Worm (Caenorhabditis elegans) whole organism, L4 larva: Measurements from ENCODE around the gene natb-1.

Experiments
- F26F4.8 ChIP-seq: fragments of 200-800 bp; sonication (Bioruptor generic); conservative IDR thresholded peaks from 2 replicates; pipeline ENCODE4 v1.3.6; 2022; ENCODE audit warnings: missing genetic modification characterization, missing compliant biosample characterization
- R02D3.7 ChIP-seq: fragments of 150-350 bp; sonication (generic microtip); optimal IDR thresholded peaks from 3 replicates; lab custom pipeline; 2014; ENCODE audit warnings: missing biosample characterization, missing genetic modification characterization
- Y48G9A.11 ChIP-seq: fragments of 200-800 bp; sonication (Bioruptor generic); IDR thresholded peaks from 2 replicates; pipeline ENCODE4 v1.3.6; 2022; ENCODE audit warnings: missing genetic modification reagents, missing genetic modification characterization, missing compliant biosample characterization
- ZK337.2 ChIP-seq: fragments of 200-800 bp; sonication (Bioruptor generic); IDR thresholded peaks from 2 replicates; pipeline ENCODE4 v1.3.6; 2022; ENCODE audit warnings: missing genetic modification reagents, missing genetic modification characterization, missing compliant biosample characterization
- ZK546.5 ChIP-seq, 2 experiments: sonication (generic microtip); optimal IDR thresholded peaks; 2 replicates each; lab custom pipeline; 2017; ENCODE audit warnings: missing biosample characterization in 2 of 2, missing genetic modification characterization in 2 of 2
- aha-1 ChIP-seq: fragments of 150-350 bp; peaks from one replicate; lab custom pipeline; 2014; ENCODE audit warnings: missing biosample characterization, missing genetic modification characterization
- attf-4 ChIP-seq: sonication (generic microtip); optimal IDR thresholded peaks from 3 replicates; lab custom pipeline; 2017; ENCODE audit warnings: missing biosample characterization, missing genetic modification characterization
- ceh-20 ChIP-seq: fragments of 200-800 bp; sonication (Bioruptor generic); IDR thresholded peaks from 2 replicates; pipeline ENCODE4 v1.3.6; 2022; ENCODE audit warnings: missing genetic modification reagents, missing genetic modification characterization, missing compliant biosample characterization
- ctbp-1 ChIP-seq: fragments of 200-800 bp; sonication (Bioruptor generic); IDR thresholded peaks from 2 replicates; pipeline ENCODE4 v1.3.6; 2022; ENCODE audit warnings: missing genetic modification reagents, missing genetic modification characterization, missing compliant biosample characterization
- daf-19 ChIP-seq: fragments of 200-800 bp; sonication (Bioruptor generic); conservative IDR thresholded peaks from 2 replicates; pipeline ENCODE4 v1.3.6; 2022; ENCODE audit warnings: missing genetic modification characterization, missing compliant biosample characterization
- dmd-6 ChIP-seq: fragments of 200-800 bp; sonication (Bioruptor generic); IDR thresholded peaks from 2 replicates; pipeline ENCODE4 v1.3.6; 2022; ENCODE audit warnings: missing genetic modification reagents, missing genetic modification characterization, missing compliant biosample characterization
- dpl-1 ChIP-seq: fragments of 150-350 bp; optimal IDR thresholded peaks from 2 replicates; lab custom pipeline; 2014; ENCODE audit warnings: missing biosample characterization, missing genetic modification reagents, missing genetic modification characterization
- egl-43 ChIP-seq: fragments of 200-800 bp; sonication (Bioruptor generic); IDR thresholded peaks from 2 replicates; pipeline ENCODE4 v1.3.6; 2022; ENCODE audit warnings: missing genetic modification reagents, missing genetic modification characterization, missing compliant biosample characterization
- hif-1 ChIP-seq, 2 experiments: sonication (generic microtip); optimal IDR thresholded peaks; 2 replicates each; lab custom pipeline; 2016 to 2017; ENCODE audit warnings: missing compliant biosample characterization in 2 of 2, missing genetic modification characterization in 2 of 2, missing genetic modification reagents in 2 of 2, missing genotype in 2 of 2, mild to moderate bottlenecking in 1 of 2
- hlh-30 ChIP-seq: sonication (generic microtip); optimal IDR thresholded peaks from 2 replicates; lab custom pipeline; 2017; ENCODE audit warnings: antibody characterized with exemption, mild to moderate bottlenecking, missing genetic modification characterization, missing compliant biosample characterization; ENCODE audit not compliant: insufficient read depth
- lin-15B ChIP-seq: fragments of 150-350 bp; sonication (generic microtip); optimal IDR thresholded peaks from 3 replicates; lab custom pipeline; 2014; ENCODE audit warnings: missing biosample characterization, missing genetic modification characterization
- lin-29 ChIP-seq: fragments of 200-800 bp; sonication (Bioruptor generic); IDR thresholded peaks from 2 replicates; pipeline ENCODE4 v1.3.6; 2022; ENCODE audit warnings: missing genetic modification reagents, missing genetic modification characterization, missing compliant biosample characterization
- lin-38 ChIP-seq: fragments of 200-800 bp; sonication (Bioruptor generic); IDR thresholded peaks from 2 replicates; pipeline ENCODE4 v1.3.6; 2022; ENCODE audit warnings: missing genetic modification reagents, missing genetic modification characterization, missing compliant biosample characterization
- lir-3 ChIP-seq: sonication (generic microtip); optimal IDR thresholded peaks from 2 replicates; lab custom pipeline; 2016; ENCODE audit warnings: mild to moderate bottlenecking, missing genetic modification characterization, missing compliant biosample characterization
- lsy-2 ChIP-seq, 2 experiments: fragments of 150-350 bp in 1 of 2; sonication (generic microtip) in 1 of 2; optimal IDR thresholded peaks; 2 replicates each; lab custom pipeline; 2014 to 2017; ENCODE audit warnings: missing biosample characterization in 2 of 2, missing genetic modification characterization in 2 of 2
- madf-5 ChIP-seq, 2 experiments: fragments of 200-800 bp; sonication (Bioruptor generic); IDR thresholded peaks; 2 replicates each; pipeline ENCODE4 v1.3.6; 2022; ENCODE audit warnings: missing compliant biosample characterization in 2 of 2, missing genetic modification characterization in 2 of 2
- mes-2 ChIP-seq: sonication (generic microtip); optimal IDR thresholded peaks from 2 replicates; lab custom pipeline; 2016; ENCODE audit warnings: missing genotype, mild to moderate bottlenecking, missing genetic modification characterization, missing compliant biosample characterization; ENCODE audit not compliant: poor library complexity, severe bottlenecking
- mxl-2 ChIP-seq: fragments of 200-800 bp; sonication (Bioruptor generic); conservative IDR thresholded peaks from 2 replicates; pipeline ENCODE4 v1.3.6; 2022; ENCODE audit warnings: missing genetic modification reagents, missing genetic modification characterization, missing compliant biosample characterization
- nhr-102 ChIP-seq: sonication (generic microtip); optimal IDR thresholded peaks from 2 replicates; lab custom pipeline; 2016; ENCODE audit warnings: mild to moderate bottlenecking, missing genetic modification characterization, moderate library complexity, missing compliant biosample characterization
- nhr-25 ChIP-seq: sonication (generic microtip); optimal IDR thresholded peaks from 2 replicates; lab custom pipeline; 2017; ENCODE audit warnings: missing genetic modification characterization, mild to moderate bottlenecking, missing compliant biosample characterization, antibody characterized with exemption, moderate library complexity, borderline replicate concordance; ENCODE audit not compliant: insufficient read depth
- nhr-28 ChIP-seq: fragments of 150-350 bp; optimal IDR thresholded peaks from 2 replicates; lab custom pipeline; 2014; ENCODE audit warnings: missing biosample characterization, missing genetic modification characterization
- nhr-41 ChIP-seq: fragments of 200-800 bp; sonication (Bioruptor generic); IDR thresholded peaks from 2 replicates; pipeline ENCODE4 v1.3.6; 2022; ENCODE audit warnings: missing genetic modification reagents, missing genetic modification characterization, missing compliant biosample characterization
- nhr-6 ChIP-seq: fragments of 150-350 bp; optimal IDR thresholded peaks from 2 replicates; lab custom pipeline; 2014; ENCODE audit warnings: missing biosample characterization, missing genetic modification characterization
- nhr-76 ChIP-seq: fragments of 150-350 bp; optimal IDR thresholded peaks from 2 replicates; lab custom pipeline; 2014; ENCODE audit warnings: missing biosample characterization, missing genetic modification characterization
- pqm-1 ChIP-seq: sonication (generic microtip); optimal IDR thresholded peaks from 2 replicates; lab custom pipeline; 2017; ENCODE audit warnings: missing biosample characterization, missing genetic modification characterization
- saeg-2 ChIP-seq: fragments of 200-800 bp; sonication (Bioruptor generic); IDR thresholded peaks from 2 replicates; pipeline ENCODE4 v1.3.6; 2022; ENCODE audit warnings: missing genetic modification reagents, missing genetic modification characterization, missing compliant biosample characterization
- sdz-12 ChIP-seq: fragments of 200-800 bp; sonication (Bioruptor generic); optimal IDR thresholded peaks from 2 replicates; lab custom pipeline; 2018; ENCODE audit warnings: mild to moderate bottlenecking, missing genetic modification characterization, missing compliant biosample characterization
- set-16 ChIP-seq: fragments of 200-800 bp; sonication (Bioruptor generic); IDR thresholded peaks from 2 replicates; pipeline ENCODE4 v1.3.6; 2022; ENCODE audit warnings: missing genetic modification reagents, missing genetic modification characterization, missing compliant biosample characterization
- unc-130 ChIP-seq: sonication (generic microtip); optimal IDR thresholded peaks from 2 replicates; lab custom pipeline; 2016; ENCODE audit warnings: missing genetic modification reagents, missing genetic modification characterization, missing compliant biosample characterization
- unc-62 ChIP-seq, 3 experiments: fragments of 150-350 bp in 1 of 3; sonication (generic microtip); optimal IDR thresholded peaks in 2 of 3; peaks in 1 of 3; 1 replicate in 1 of 3; 2 replicates in 2 of 3; lab custom pipeline; 2014 to 2017; ENCODE audit warnings: missing biosample characterization in 3 of 3, missing genetic modification characterization in 3 of 3, missing genetic modification reagents in 3 of 3, missing genotype in 1 of 3
- vab-7 ChIP-seq: fragments of 200-800 bp; sonication (Bioruptor generic); IDR thresholded peaks from 2 replicates; pipeline ENCODE4 v1.3.6; 2022; ENCODE audit warnings: missing genetic modification reagents, missing genetic modification characterization, missing compliant biosample characterization
- zag-1 ChIP-seq: fragments of 150-350 bp; optimal IDR thresholded peaks from 2 replicates; lab custom pipeline; 2014; ENCODE audit warnings: missing biosample characterization, missing genetic modification characterization
- zfp-3 ChIP-seq: fragments of 200-800 bp; sonication (Bioruptor generic); conservative IDR thresholded peaks from 2 replicates; pipeline ENCODE4 v1.3.6; 2022; ENCODE audit warnings: missing genetic modification reagents, missing genetic modification characterization, missing compliant biosample characterization
- ztf-7 ChIP-seq: fragments of 150-350 bp; optimal IDR thresholded peaks from 2 replicates; lab custom pipeline; 2014; ENCODE audit warnings: missing biosample characterization, missing genetic modification characterization

The natb-1 gene

DNA sequence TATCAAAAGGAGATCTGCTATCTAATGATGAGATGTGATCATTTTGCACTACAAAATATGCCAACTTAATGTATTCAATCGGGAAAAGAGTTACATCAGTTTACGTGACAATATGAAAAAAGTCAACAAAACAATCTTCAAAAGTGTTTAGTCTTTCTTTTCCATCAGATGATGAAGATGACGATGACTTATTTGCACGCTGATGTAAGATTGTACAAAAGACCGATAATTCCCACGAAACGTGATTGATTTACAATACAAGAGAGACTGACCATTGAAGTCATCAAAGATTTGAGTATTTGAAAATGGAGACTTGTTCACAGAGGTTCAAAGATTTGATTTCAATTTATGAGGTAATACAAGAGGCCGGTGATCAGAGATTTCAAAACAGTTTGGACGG, 42.0 kb upstream of the natb-1 start:
- TF ChIP-seq nhr-28 (tag; lab: Kevin White, UChicago) (peak; percentile 64), hif-1 (tag; optimal IDR thresholded peaks at IDR 0.05; lab: Kevin White, UChicago) (peak in 1 of 2 experiments; percentile 43), unc-130 (GFP tag; lab: Kevin White, UChicago) (no peak), hlh-30 (peak; percentile 23), ceh-20 (GFP tag; lab: Robert Waterston, UW) (no peak), ztf-7 (tag; lab: Kevin White, UChicago) (peak; percentile 83)
- TF ChIP-seq, all 104 proteins: peak for 4

DNA sequence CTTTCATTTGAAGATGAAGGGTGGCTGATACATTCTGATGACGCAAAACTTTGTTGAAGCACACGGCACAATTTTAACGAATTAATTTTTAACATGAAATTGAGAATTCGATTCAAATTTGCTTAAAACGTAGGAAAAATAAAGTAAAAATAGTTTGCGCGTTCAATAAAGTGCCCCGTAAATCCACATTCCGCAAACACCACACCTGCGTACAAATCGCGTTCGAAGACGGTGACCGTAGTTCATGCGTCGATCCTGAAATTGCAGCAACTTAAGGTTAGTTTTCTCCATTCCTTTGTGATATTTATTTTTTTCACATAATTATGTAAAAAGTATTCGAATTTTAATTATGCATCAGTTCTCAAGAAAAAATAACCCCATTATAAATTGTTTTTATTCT, 41.5 kb upstream of the natb-1 start, which contains the start of gene F43H9.3:
TSS of gene F43H9.3 (minus strand) at position 189 of the 400 bp plus-strand sequence.
- TF ChIP-seq ztf-7 (tag; lab: Kevin White, UChicago): no peak
- no peak for TF ChIP-seq sdz-12 (GFP tag; lab: Kevin White, UChicago)
- no peak for TF ChIP-seq nhr-76 (tag; lab: Kevin White, UChicago)
- no peak for TF ChIP-seq nhr-102 (tag; lab: Kevin White, UChicago)
- peak; percentile 31; the same call in 1 of the 2 replicates for TF ChIP-seq lin-38 (GFP tag; lab: Robert Waterston, UW)
- no peak for TF ChIP-seq F26F4.8
- no peak for TF ChIP-seq vab-7
- TF ChIP-seq dmd-6 (GFP tag; lab: Robert Waterston, UW): no peak
- no peak for TF ChIP-seq ctbp-1 (GFP tag; lab: Robert Waterston, UW)
- TF ChIP-seq egl-43 (GFP tag; lab: Robert Waterston, UW): no peak
- peak in 1 of 2 experiments; percentile 87 for TF ChIP-seq lsy-2 (tag; optimal IDR thresholded peaks at IDR 0.05; lab: Kevin White, UChicago)
- no peak for TF ChIP-seq lin-29 (GFP tag; lab: Robert Waterston, UW)
- TF ChIP-seq attf-4 (tag; lab: Kevin White, UChicago): no peak
- peak; percentile 38 for TF ChIP-seq dpl-1 (GFP tag; lab: Kevin White, UChicago)
- TF ChIP-seq nhr-41 (GFP tag; lab: Robert Waterston, UW): no peak
- TF ChIP-seq pqm-1 (tag; lab: Kevin White, UChicago): no peak
- no peak for TF ChIP-seq lin-15B
- TF ChIP-seq zfp-3: no peak
- no peak for TF ChIP-seq mxl-2 (GFP tag; lab: Robert Waterston, UW)
- no peak for TF ChIP-seq daf-19 (GFP tag; lab: Robert Waterston, UW)
- no peak for TF ChIP-seq nhr-25 (tag; lab: Kevin White, UChicago)
- TF ChIP-seq ZK337.2 (GFP tag; lab: Robert Waterston, UW): no peak
- TF ChIP-seq ZK546.5 (tag; optimal IDR thresholded peaks at IDR 0.05; lab: Kevin White, UChicago): no peak
- no peak for TF ChIP-seq saeg-2 (GFP tag; lab: Robert Waterston, UW)
- peak; percentile 5 for TF ChIP-seq mes-2 (tag; lab: Kevin White, UChicago)
- TF ChIP-seq Y48G9A.11: no peak
- peak; percentile 56 for TF ChIP-seq aha-1 (tag; lab: Kevin White, UChicago)
- TF ChIP-seq unc-62 (GFP tag; optimal IDR thresholded peaks at IDR 0.05 in 1 of 2; lab: Kevin White, UChicago): peak in 1 of 2 experiments; percentile 46
- no peak for TF ChIP-seq unc-62 (tag; optimal IDR thresholded peaks at IDR 0.05; lab: Kevin White, UChicago)
- no peak for TF ChIP-seq nhr-6 (tag; lab: Kevin White, UChicago)
- TF ChIP-seq set-16 (GFP tag; lab: Robert Waterston, UW): no peak
- TF ChIP-seq zag-1 (tag; lab: Kevin White, UChicago): no peak
- TF ChIP-seq lir-3 (tag; lab: Kevin White, UChicago): no peak
- TF ChIP-seq R02D3.7 (tag; lab: Kevin White, UChicago): peak; percentile 83
- TF ChIP-seq madf-5 (GFP tag; IDR thresholded peaks at IDR 0.05; lab: Robert Waterston, UW): no peak
